Worm (Caenorhabditis elegans) whole organism, late embryonic: ENCODE measurements around the gene Y49A3A.4.

Source experiments
- C08G9.2 ChIP-seq: sonication (generic microtip); optimal IDR thresholded peaks from 2 replicates; lab custom pipeline; 2016; ENCODE audit warnings: mild to moderate bottlenecking, missing genetic modification characterization, moderate library complexity, missing compliant biosample characterization
- K02D7.2 ChIP-seq: sonication (generic microtip); optimal IDR thresholded peaks from 2 replicates; lab custom pipeline; 2017; ENCODE audit warnings: mild to moderate bottlenecking, missing genetic modification characterization, missing compliant biosample characterization
- T23F11.4 ChIP-seq: fragments of 200-800 bp; sonication (Bioruptor generic); optimal IDR thresholded peaks from 2 replicates; lab custom pipeline; 2018; ENCODE audit warnings: mild to moderate bottlenecking, missing genetic modification characterization, missing compliant biosample characterization
- Y22D7AL.16 ChIP-seq: sonication (generic microtip); optimal IDR thresholded peaks from 2 replicates; lab custom pipeline; 2016; ENCODE audit warnings: missing genetic modification characterization, missing compliant biosample characterization
- ama-1 ChIP-seq: fragments of 150-350 bp; optimal IDR thresholded peaks from 2 replicates; lab custom pipeline; 2014
- ceh-14 ChIP-seq: sonication (generic microtip); optimal IDR thresholded peaks from 2 replicates; lab custom pipeline; 2016; ENCODE audit warnings: missing genotype, missing genetic modification characterization, missing compliant biosample characterization
- ceh-18 ChIP-seq: sonication (generic microtip); optimal IDR thresholded peaks from 2 replicates; lab custom pipeline; 2016; ENCODE audit warnings: missing genetic modification characterization, missing compliant biosample characterization
- ceh-22 ChIP-seq: sonication (generic microtip); optimal IDR thresholded peaks from 2 replicates; lab custom pipeline; 2017; ENCODE audit warnings: missing biosample characterization, missing genetic modification characterization
- ceh-34 ChIP-seq: sonication (generic microtip); optimal IDR thresholded peaks from 2 replicates; lab custom pipeline; 2016; ENCODE audit warnings: mild to moderate bottlenecking, missing genetic modification characterization, missing compliant biosample characterization
- ceh-48 ChIP-seq: sonication (generic microtip); optimal IDR thresholded peaks from 2 replicates; lab custom pipeline; 2016; ENCODE audit warnings: missing genetic modification characterization, inconsistent platforms, missing compliant biosample characterization
- ceh-6 ChIP-seq: fragments of 200-800 bp; sonication (Bioruptor generic); optimal IDR thresholded peaks from 2 replicates; lab custom pipeline; 2018; ENCODE audit warnings: mild to moderate bottlenecking, missing genetic modification characterization, missing compliant biosample characterization
- ceh-9 ChIP-seq: sonication (generic microtip); optimal IDR thresholded peaks from 2 replicates; lab custom pipeline; 2016; ENCODE audit warnings: mild to moderate bottlenecking, missing genetic modification characterization, inconsistent platforms, missing compliant biosample characterization
- che-1 ChIP-seq: sonication (generic microtip); optimal IDR thresholded peaks from 2 replicates; lab custom pipeline; 2016; ENCODE audit warnings: mild to moderate bottlenecking, missing genetic modification characterization, missing compliant biosample characterization
- dmd-4 ChIP-seq: sonication (generic microtip); optimal IDR thresholded peaks from 2 replicates; lab custom pipeline; 2016; ENCODE audit warnings: borderline replicate concordance, missing genetic modification characterization, missing compliant biosample characterization
- dve-1 ChIP-seq: sonication (generic microtip); optimal IDR thresholded peaks from 2 replicates; lab custom pipeline; 2017; ENCODE audit warnings: antibody characterized with exemption, mild to moderate bottlenecking, missing genetic modification characterization, missing compliant biosample characterization
- elt-4 ChIP-seq: sonication (generic microtip); optimal IDR thresholded peaks from 2 replicates; lab custom pipeline; 2016; ENCODE audit warnings: missing genetic modification characterization, missing compliant biosample characterization
- ets-4 ChIP-seq: sonication (generic microtip); optimal IDR thresholded peaks from 2 replicates; lab custom pipeline; 2016; ENCODE audit warnings: missing genetic modification characterization, missing compliant biosample characterization
- fax-1 ChIP-seq: sonication (generic microtip); optimal IDR thresholded peaks from 2 replicates; lab custom pipeline; 2016; ENCODE audit warnings: missing genotype, missing genetic modification characterization, missing compliant biosample characterization
- fkh-10 ChIP-seq: fragments of 150-350 bp; optimal IDR thresholded peaks from 2 replicates; lab custom pipeline; 2014; ENCODE audit warnings: missing biosample characterization, missing genetic modification reagents, missing genetic modification characterization
- fkh-6 ChIP-seq: sonication (generic microtip); optimal IDR thresholded peaks from 2 replicates; lab custom pipeline; 2016; ENCODE audit warnings: missing genetic modification characterization, missing compliant biosample characterization
- gmeb-2 ChIP-seq: sonication (generic microtip); optimal IDR thresholded peaks from 2 replicates; lab custom pipeline; 2016; ENCODE audit warnings: missing genetic modification characterization, inconsistent platforms, missing compliant biosample characterization
- hlh-15 ChIP-seq: sonication (generic microtip); optimal IDR thresholded peaks from 2 replicates; lab custom pipeline; 2016; ENCODE audit warnings: missing genetic modification characterization, missing compliant biosample characterization
- hlh-30 ChIP-seq: sonication (generic microtip); optimal IDR thresholded peaks from 2 replicates; lab custom pipeline; 2017; ENCODE audit warnings: antibody characterized with exemption, missing genetic modification characterization, missing compliant biosample characterization; ENCODE audit not compliant: insufficient read depth
- hlh-6 ChIP-seq: sonication (generic microtip); optimal IDR thresholded peaks from 2 replicates; lab custom pipeline; 2016; ENCODE audit warnings: missing genotype, missing genetic modification characterization, missing compliant biosample characterization
- lim-6 ChIP-seq: sonication (generic microtip); optimal IDR thresholded peaks from 2 replicates; lab custom pipeline; 2016; ENCODE audit warnings: missing genetic modification characterization, missing compliant biosample characterization
- madf-2 ChIP-seq: sonication (generic microtip); optimal IDR thresholded peaks from 2 replicates; lab custom pipeline; 2017; ENCODE audit warnings: missing genetic modification characterization, missing compliant biosample characterization
- nhr-11 ChIP-seq: fragments of 150-350 bp; optimal IDR thresholded peaks from 2 replicates; lab custom pipeline; 2014; ENCODE audit warnings: missing biosample characterization, missing genetic modification characterization
- nhr-232 ChIP-seq: sonication (generic microtip); optimal IDR thresholded peaks from 2 replicates; lab custom pipeline; 2016; ENCODE audit warnings: missing genetic modification characterization, missing compliant biosample characterization
- npax-4 ChIP-seq: sonication (generic microtip); optimal IDR thresholded peaks from 2 replicates; lab custom pipeline; 2016; ENCODE audit warnings: missing genetic modification characterization, missing compliant biosample characterization
- odd-2 ChIP-seq: sonication (generic microtip); optimal IDR thresholded peaks from 2 replicates; lab custom pipeline; 2017; ENCODE audit warnings: antibody characterized with exemption, mild to moderate bottlenecking, missing genetic modification characterization, missing compliant biosample characterization
- pat-9 ChIP-seq: fragments of 200-800 bp; sonication (Bioruptor generic); optimal IDR thresholded peaks from 2 replicates; lab custom pipeline; 2018; ENCODE audit warnings: mild to moderate bottlenecking, missing genetic modification characterization, moderate library complexity, missing compliant biosample characterization
- pax-1 ChIP-seq: fragments of 150-350 bp; optimal IDR thresholded peaks from 2 replicates; lab custom pipeline; 2014; ENCODE audit warnings: missing biosample characterization, missing genetic modification characterization
- pha-4 ChIP-seq: fragments of 150-350 bp; optimal IDR thresholded peaks from 2 replicates; lab custom pipeline; 2018; ENCODE audit warnings: missing biosample characterization, missing genetic modification reagents, missing genetic modification characterization
- pqm-1 ChIP-seq: sonication (generic microtip); optimal IDR thresholded peaks from 2 replicates; lab custom pipeline; 2016; ENCODE audit warnings: missing genetic modification characterization, missing compliant biosample characterization
- pros-1 ChIP-seq: fragments of 150-350 bp; optimal IDR thresholded peaks from 2 replicates; lab custom pipeline; 2014; ENCODE audit warnings: missing biosample characterization, missing genetic modification reagents, missing genetic modification characterization
- ref-2 ChIP-seq: sonication (generic microtip); optimal IDR thresholded peaks from 2 replicates; lab custom pipeline; 2016; ENCODE audit warnings: missing genetic modification characterization, missing compliant biosample characterization
- sox-2 ChIP-seq: fragments of 200-800 bp; sonication (Bioruptor generic); IDR thresholded peaks from 2 replicates; pipeline ENCODE4 v1.3.6; 2022; ENCODE audit warnings: missing genetic modification reagents, missing genetic modification characterization, missing compliant biosample characterization
- sox-4 ChIP-seq: sonication (generic microtip); optimal IDR thresholded peaks from 2 replicates; lab custom pipeline; 2017; ENCODE audit warnings: mild to moderate bottlenecking, missing genetic modification characterization, inconsistent platforms, missing compliant biosample characterization
- tbx-7 ChIP-seq: sonication (generic microtip); optimal IDR thresholded peaks from 2 replicates; lab custom pipeline; 2016; ENCODE audit warnings: missing genotype, missing genetic modification characterization, missing compliant biosample characterization
- unc-42 ChIP-seq: sonication (generic microtip); optimal IDR thresholded peaks from 2 replicates; lab custom pipeline; 2016; ENCODE audit warnings: missing genotype, missing genetic modification characterization, missing compliant biosample characterization
- ztf-16 ChIP-seq: sonication (generic microtip); optimal IDR thresholded peaks from 2 replicates; lab custom pipeline; 2017; ENCODE audit warnings: missing genetic modification characterization, missing compliant biosample characterization

Gene Y49A3A.4

DNA sequence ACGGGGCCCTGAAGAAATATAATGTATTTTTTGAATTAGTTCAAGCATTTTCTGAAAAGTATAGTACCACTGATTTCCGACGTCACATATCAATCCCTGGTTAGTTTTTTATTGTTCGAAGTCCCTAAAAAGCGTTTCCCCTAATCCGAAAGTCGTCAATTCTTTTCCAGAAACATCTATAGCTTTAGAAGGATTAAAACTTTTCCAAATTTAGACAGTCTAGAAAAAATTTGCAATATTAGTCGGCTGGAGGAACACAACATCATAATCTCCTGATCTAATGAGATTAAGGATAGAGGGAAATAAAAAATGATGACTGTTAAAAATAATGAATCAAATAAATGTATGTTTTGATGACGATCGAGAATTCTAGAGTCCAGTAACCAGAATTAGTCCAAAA lies 19.4 kb upstream of the Y49A3A.4 start:
- no peak for TF ChIP-seq Y22D7AL.16 (tag; lab: Kevin White, UChicago)
- TF ChIP-seq npax-4 (tag; lab: Kevin White, UChicago) = no peak
- no peak for TF ChIP-seq fkh-6 (tag; lab: Kevin White, UChicago)
- TF ChIP-seq ztf-16 (tag; lab: Kevin White, UChicago) = no peak
- no peak for TF ChIP-seq pha-4 (tag; lab: Kevin White, UChicago)
- TF ChIP-seq ceh-48 (tag; lab: Kevin White, UChicago) = no peak
- TF ChIP-seq elt-4 (tag; lab: Kevin White, UChicago) = no peak
- TF ChIP-seq nhr-232 (tag; lab: Kevin White, UChicago) = no peak
- no peak for TF ChIP-seq pros-1
- TF ChIP-seq ceh-18 = no peak
- TF ChIP-seq odd-2 (tag; lab: Kevin White, UChicago) = no peak
- no peak for TF ChIP-seq fkh-10 (GFP tag; lab: Kevin White, UChicago)
- no peak for TF ChIP-seq ceh-22
- TF ChIP-seq C08G9.2 (tag; lab: Kevin White, UChicago) = no peak
- no peak for TF ChIP-seq pat-9 (tag; lab: Kevin White, UChicago)
- TF ChIP-seq ceh-6 (GFP tag; lab: Kevin White, UChicago) = no peak
- TF ChIP-seq tbx-7 (tag; lab: Kevin White, UChicago) = no peak
- TF ChIP-seq ceh-9 (tag; lab: Kevin White, UChicago) = no peak
- no peak for TF ChIP-seq ets-4 (tag; lab: Kevin White, UChicago)
- TF ChIP-seq, all 69 proteins: peak for 0

DNA sequence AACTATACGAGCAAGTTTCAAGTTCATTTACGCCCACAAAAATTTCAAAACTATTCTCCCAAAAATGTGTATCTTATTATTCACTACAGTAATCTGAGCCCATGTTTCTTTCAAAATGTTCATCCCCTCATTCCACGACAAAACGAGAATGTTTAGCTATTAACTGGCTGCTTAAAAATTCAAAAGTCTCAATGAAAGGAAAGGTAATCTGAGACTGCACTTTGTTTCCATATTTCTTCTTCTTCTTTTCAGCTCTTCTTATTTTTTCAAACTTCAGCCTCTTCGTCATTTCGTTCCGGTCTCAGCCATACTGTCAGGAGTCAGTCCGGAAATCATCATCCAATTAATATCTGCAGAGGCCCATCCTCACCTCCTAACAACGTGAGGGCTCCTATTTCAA lies 14.1 kb upstream of the Y49A3A.4 start, which contains the start of gene unc-39:
TSS of gene unc-39 (plus strand) at position 301 of the 400 bp plus-strand sequence.
- TF ChIP-seq lim-6 (no peak), gmeb-2 (tag; lab: Kevin White, UChicago) (no peak), pax-1 (no peak), nhr-11 (tag; lab: Kevin White, UChicago) (no peak), che-1 (tag; lab: Kevin White, UChicago) (no peak), madf-2 (tag; lab: Kevin White, UChicago) (no peak), fkh-6 (tag; lab: Kevin White, UChicago) (no peak), pqm-1 (tag; lab: Kevin White, UChicago) (no peak), hlh-30 (tag; lab: Kevin White, UChicago) (no peak), dmd-4 (tag; lab: Kevin White, UChicago) (no peak), hlh-6 (tag; lab: Kevin White, UChicago) (no peak), Y22D7AL.16 (tag; lab: Kevin White, UChicago) (no peak), sox-4 (no peak)

ce11 chrV:14369412-14369811 lies 10.7 kb upstream of the Y49A3A.4 start:
- TF ChIP-seq T23F11.4 (GFP tag; lab: Kevin White, UChicago) = no peak
- TF ChIP-seq ceh-34 (tag; lab: Kevin White, UChicago) = no peak
- TF ChIP-seq gmeb-2 (tag; lab: Kevin White, UChicago) = no peak
- TF ChIP-seq sox-2 (GFP tag; lab: Robert Waterston, UW) = no peak
- no peak for TF ChIP-seq fax-1 (tag; lab: Kevin White, UChicago)
- no peak for TF ChIP-seq ceh-6 (GFP tag; lab: Kevin White, UChicago)
- TF ChIP-seq ceh-14 (tag; lab: Kevin White, UChicago) = no peak
- TF ChIP-seq hlh-15 = no peak
- TF ChIP-seq ceh-9 (tag; lab: Kevin White, UChicago) = no peak
- TF ChIP-seq ama-1 (lab: Kevin White, UChicago) = no peak
- TF ChIP-seq odd-2 (tag; lab: Kevin White, UChicago) = no peak
- no peak for TF ChIP-seq hlh-6 (tag; lab: Kevin White, UChicago)
- TF ChIP-seq dve-1 = no peak
- TF ChIP-seq unc-42 = no peak
- TF ChIP-seq ztf-16 (tag; lab: Kevin White, UChicago) = no peak
- no peak for TF ChIP-seq ref-2 (tag; lab: Kevin White, UChicago)
- TF ChIP-seq K02D7.2 (tag; lab: Kevin White, UChicago) = no peak
